Fruit fly (Drosophila melanogaster): Measurements from ENCODE around the gene Golgin104.

dm6 chr3L:16354197-16354596, 2.4 kb upstream of the Golgin104 start, which contains the start of gene Pdh:
- TF ChIP-seq CG2875 (GFP tag; optimal IDR thresholded peaks at IDR 0.05): no peak
- TF ChIP-seq CG5245 (GFP tag; optimal IDR thresholded peaks at IDR 0.05): no peak
- TF ChIP-seq yki (optimal IDR thresholded peaks at IDR 0.05): no peak
- TF ChIP-seq amos (GFP tag; IDR thresholded peaks at IDR 0.05; ENCODE audit: partially characterized antibody): no peak
- no peak for TF ChIP-seq CG6654 (GFP tag; optimal IDR thresholded peaks at IDR 0.05)
- no peak for TF ChIP-seq CG8359 (GFP tag; optimal IDR thresholded peaks at IDR 0.05; ENCODE audit: borderline replicate concordance)
- TF ChIP-seq CG17802 (tag; optimal IDR thresholded peaks at IDR 0.05): no peak
- TF ChIP-seq CG15269 (tag; optimal IDR thresholded peaks at IDR 0.05): no peak
- no peak for TF ChIP-seq sens (GFP tag)
- no peak for TF ChIP-seq CG11723 (GFP tag; optimal IDR thresholded peaks at IDR 0.05)
- TF ChIP-seq tap (tag; optimal IDR thresholded peaks at IDR 0.05): no peak
- no peak for TF ChIP-seq h (optimal IDR thresholded peaks at IDR 0.05)
